Fruit fly (Drosophila melanogaster) whole organism, embryonic: ENCODE results near the gene Cul6.

Experiments used
- Ada2b ChIP-seq: fragments of 200-800 bp; sonication (Bioruptor generic); IDR thresholded peaks from 2 replicates; pipeline ENCODE4 v1.3.6; 2022; ENCODE audit warnings: missing biosample characterization, missing genetic modification characterization
- CG1024 ChIP-seq: fragments of 200-800 bp; sonication (Bioruptor generic); IDR thresholded peaks from 2 replicates; pipeline ENCODE4 v1.3.6; 2022; ENCODE audit warnings: missing biosample characterization, missing genetic modification characterization
- CG10543 ChIP-seq: fragments of 200-800 bp; sonication (Bioruptor generic); optimal IDR thresholded peaks from 3 replicates; lab custom pipeline; 2017; ENCODE audit warnings: missing biosample characterization, mild to moderate bottlenecking, missing genetic modification characterization, moderate library complexity
- CG11456 ChIP-seq: fragments of 200-800 bp; sonication (Bioruptor generic); IDR thresholded peaks from 3 replicates; pipeline ENCODE4 v1.3.6; 2022; ENCODE audit warnings: missing biosample characterization, missing genetic modification characterization
- CG12391 ChIP-seq: fragments of 200-800 bp; sonication (Bioruptor generic); optimal IDR thresholded peaks from 3 replicates; lab custom pipeline; 2018; ENCODE audit warnings: missing biosample characterization, mild to moderate bottlenecking, missing genetic modification characterization, moderate library complexity
- CG13296 ChIP-seq: fragments of 200-800 bp; sonication (Bioruptor generic); optimal IDR thresholded peaks from 3 replicates; lab custom pipeline; 2018; ENCODE audit warnings: missing biosample characterization, mild to moderate bottlenecking, missing genetic modification characterization
- CG15011 ChIP-seq: fragments of 200-800 bp; sonication (Bioruptor generic); optimal IDR thresholded peaks from 3 replicates; lab custom pipeline; 2018; ENCODE audit warnings: missing biosample characterization, mild to moderate bottlenecking, missing genetic modification characterization
- CG16779 ChIP-seq: fragments of 200-800 bp; sonication (Bioruptor generic); IDR thresholded peaks from 2 replicates; pipeline ENCODE4 v1.3.6; 2022; ENCODE audit warnings: missing biosample characterization, missing genetic modification characterization
- CG17186 ChIP-seq: fragments of 200-800 bp; sonication (Bioruptor generic); optimal IDR thresholded peaks from 3 replicates; lab custom pipeline; 2017; ENCODE audit warnings: missing biosample characterization, missing genetic modification reagents, missing genetic modification characterization
- CG17359 ChIP-seq: fragments of 200-800 bp; sonication (Bioruptor generic); optimal IDR thresholded peaks from 3 replicates; lab custom pipeline; 2018; ENCODE audit warnings: missing biosample characterization, mild to moderate bottlenecking, missing genetic modification characterization, moderate library complexity
- CG2120 ChIP-seq: fragments of 200-800 bp; sonication (Bioruptor generic); optimal IDR thresholded peaks from 3 replicates; lab custom pipeline; 2016; ENCODE audit warnings: missing biosample characterization, missing genetic modification characterization
- CG30431 ChIP-seq: fragments of 200-800 bp; sonication (Bioruptor generic); optimal IDR thresholded peaks from 2 replicates; lab custom pipeline; 2017; ENCODE audit warnings: missing biosample characterization, missing genetic modification characterization
- CG32772 ChIP-seq: fragments of 200-800 bp; sonication (Bioruptor generic); IDR thresholded peaks from 2 replicates; pipeline ENCODE4 v1.3.6; 2022; ENCODE audit warnings: missing biosample characterization, missing genetic modification characterization
- CG3281 ChIP-seq: fragments of 200-800 bp; sonication (Bioruptor generic); optimal IDR thresholded peaks from 3 replicates; lab custom pipeline; 2017; ENCODE audit warnings: missing biosample characterization, mild to moderate bottlenecking, missing genetic modification characterization
- CG33557 ChIP-seq: fragments of 200-800 bp; sonication (Bioruptor generic); optimal IDR thresholded peaks from 2 replicates; lab custom pipeline; 2019; ENCODE audit warnings: missing biosample characterization, mild to moderate bottlenecking, missing genetic modification characterization, moderate library complexity
- CG3847 ChIP-seq: fragments of 200-800 bp; sonication (Bioruptor generic); IDR thresholded peaks from 2 replicates; pipeline ENCODE4 v1.3.6; 2022; ENCODE audit warnings: missing biosample characterization, missing genetic modification characterization
- CG42726 ChIP-seq: fragments of 200-800 bp; sonication (Bioruptor generic); IDR thresholded peaks from 2 replicates; pipeline ENCODE4 v1.3.6; 2022; ENCODE audit warnings: missing biosample characterization, missing genetic modification characterization; ENCODE audit not compliant: partially characterized antibody
- CG4282 ChIP-seq: fragments of 200-800 bp; sonication (Bioruptor generic); optimal IDR thresholded peaks from 2 replicates; lab custom pipeline; 2016; ENCODE audit warnings: missing biosample characterization, missing genetic modification characterization
- CG6813 ChIP-seq: fragments of 200-800 bp; sonication (Bioruptor generic); optimal IDR thresholded peaks from 2 replicates; lab custom pipeline; 2017; ENCODE audit warnings: missing biosample characterization, missing genetic modification characterization, mild to moderate bottlenecking, moderate library complexity, missing genetic modification reagents
- CG6854 ChIP-seq: fragments of 200-800 bp; sonication (Bioruptor generic); optimal IDR thresholded peaks from 3 replicates; lab custom pipeline; 2017; ENCODE audit warnings: missing biosample characterization, mild to moderate bottlenecking, missing genetic modification characterization
- CG7556 ChIP-seq: fragments of 200-800 bp; sonication (Bioruptor generic); optimal IDR thresholded peaks from 2 replicates; lab custom pipeline; 2017; ENCODE audit warnings: missing biosample characterization, mild to moderate bottlenecking, missing genetic modification characterization
- CG8765 ChIP-seq: fragments of 200-800 bp; sonication (Bioruptor generic); IDR thresholded peaks from 2 replicates; pipeline ENCODE4 v1.3.6; 2022; ENCODE audit warnings: missing biosample characterization, missing genetic modification characterization
- CG9727 ChIP-seq: fragments of 200-800 bp; sonication (Bioruptor generic); optimal IDR thresholded peaks from 3 replicates; lab custom pipeline; 2017; ENCODE audit warnings: missing biosample characterization, mild to moderate bottlenecking, missing genetic modification characterization
- D ChIP-seq, 2 experiments: fragments of 200-800 bp in 1 of 2; fragments of >200 bp in 1 of 2; sonication (Bioruptor generic) in 1 of 2; optimal IDR thresholded peaks; 2 replicates in 1 of 2; 3 replicates in 1 of 2; lab custom pipeline; 2017; ENCODE audit warnings: mild to moderate bottlenecking in 1 of 2, missing biosample characterization in 1 of 2, missing genetic modification characterization in 1 of 2, missing genetic modification reagents in 1 of 2
- D19B ChIP-seq: fragments of 200-800 bp; sonication (Bioruptor generic); optimal IDR thresholded peaks from 2 replicates; lab custom pipeline; 2017; ENCODE audit warnings: missing biosample characterization, mild to moderate bottlenecking, missing genetic modification characterization
- HLH4C ChIP-seq: fragments of 200-800 bp; sonication (Bioruptor generic); IDR thresholded peaks from 3 replicates; pipeline ENCODE4 v1.3.6; 2022; ENCODE audit warnings: missing biosample characterization, missing genetic modification characterization; ENCODE audit not compliant: partially characterized antibody
- HmgZ ChIP-seq: fragments of 200-800 bp; sonication (Bioruptor generic); optimal IDR thresholded peaks from 2 replicates; lab custom pipeline; 2018; ENCODE audit warnings: missing biosample characterization, mild to moderate bottlenecking, missing genetic modification characterization
- Mes4 ChIP-seq: fragments of 200-800 bp; sonication (Bioruptor generic); optimal IDR thresholded peaks from 2 replicates; lab custom pipeline; 2016; ENCODE audit warnings: missing biosample characterization, missing genetic modification characterization
- Mrtf ChIP-seq: fragments of 200-800 bp; sonication (Bioruptor generic); IDR thresholded peaks from 3 replicates; pipeline ENCODE4 v1.3.6; 2022; ENCODE audit warnings: missing biosample characterization, missing genetic modification characterization
- Side ChIP-seq: fragments of 200-800 bp; sonication (Bioruptor generic); optimal IDR thresholded peaks from 2 replicates; lab custom pipeline; 2016; ENCODE audit warnings: missing biosample characterization, missing genetic modification characterization
- Sin3A ChIP-seq: fragments of >200 bp; optimal IDR thresholded peaks from 2 replicates; lab custom pipeline; 2018
- TFAM ChIP-seq: fragments of 200-800 bp; sonication (Bioruptor generic); optimal IDR thresholded peaks from 2 replicates; lab custom pipeline; 2017; ENCODE audit warnings: missing biosample characterization, missing genetic modification characterization, inconsistent platforms
- Tbp ChIP-seq: fragments of >200 bp; optimal IDR thresholded peaks from 2 replicates; lab custom pipeline; 2018; ENCODE audit warnings: missing biosample characterization, missing genetic modification characterization
- bab2 ChIP-seq: fragments of 200-800 bp; sonication (Bioruptor generic); optimal IDR thresholded peaks from 2 replicates; lab custom pipeline; 2016; ENCODE audit warnings: missing biosample characterization, missing genetic modification characterization
- cg ChIP-seq: fragments of 200-800 bp; sonication (Bioruptor generic); optimal IDR thresholded peaks from 3 replicates; lab custom pipeline; 2019; ENCODE audit warnings: missing biosample characterization, mild to moderate bottlenecking, missing genetic modification characterization, moderate library complexity
- chn ChIP-seq: fragments of 200-800 bp; sonication (Bioruptor generic); optimal IDR thresholded peaks from 2 replicates; lab custom pipeline; 2016; ENCODE audit warnings: missing biosample characterization, missing genetic modification characterization
- corto ChIP-seq: fragments of 200-800 bp; sonication (Bioruptor generic); optimal IDR thresholded peaks from 2 replicates; lab custom pipeline; 2016; ENCODE audit warnings: missing biosample characterization, mild to moderate bottlenecking, missing genetic modification characterization, moderate library complexity
- crol ChIP-seq: fragments of 200-800 bp; sonication (Bioruptor generic); IDR thresholded peaks from 2 replicates; pipeline ENCODE4 v1.3.6; 2022; ENCODE audit warnings: missing biosample characterization, missing genetic modification characterization
- cwo ChIP-seq: fragments of 200-800 bp; sonication (Bioruptor generic); optimal IDR thresholded peaks from 3 replicates; lab custom pipeline; 2017; ENCODE audit warnings: missing biosample characterization, missing genetic modification characterization, mild to moderate bottlenecking, moderate library complexity, missing genetic modification reagents
- dmrt11E ChIP-seq: fragments of 200-800 bp; sonication (Bioruptor generic); optimal IDR thresholded peaks from 3 replicates; lab custom pipeline; 2018; ENCODE audit warnings: missing biosample characterization, mild to moderate bottlenecking, missing genetic modification characterization, moderate library complexity
- exex ChIP-seq: fragments of 200-800 bp; sonication (Bioruptor generic); optimal IDR thresholded peaks from 4 replicates; lab custom pipeline; 2018; ENCODE audit warnings: missing biosample characterization, mild to moderate bottlenecking, missing genetic modification characterization, moderate library complexity
- fd96Cb ChIP-seq: fragments of 200-800 bp; sonication (Bioruptor generic); optimal IDR thresholded peaks from 2 replicates; lab custom pipeline; 2018; ENCODE audit warnings: missing biosample characterization, mild to moderate bottlenecking, missing genetic modification characterization, moderate library complexity
- insv ChIP-seq, 2 experiments: fragments of 200-800 bp; sonication (Bioruptor generic); optimal IDR thresholded peaks; 3 replicates each; lab custom pipeline; 2016 to 2018; ENCODE audit warnings: missing biosample characterization in 2 of 2, missing genetic modification characterization in 2 of 2
- sima ChIP-seq: fragments of 200-800 bp; sonication (Bioruptor generic); optimal IDR thresholded peaks from 2 replicates; lab custom pipeline; 2016; ENCODE audit warnings: missing biosample characterization, missing genetic modification characterization
- sisA ChIP-seq: fragments of 200-800 bp; sonication (Bioruptor generic); IDR thresholded peaks from 2 replicates; pipeline ENCODE4 v1.3.6; 2022; ENCODE audit warnings: missing biosample characterization, missing genetic modification characterization
- sna ChIP-seq: fragments of 200-800 bp; sonication (Bioruptor generic); IDR thresholded peaks from 2 replicates; pipeline ENCODE4 v1.3.6; 2022; ENCODE audit warnings: missing biosample characterization, missing genetic modification characterization; ENCODE audit not compliant: partially characterized antibody
- tup ChIP-seq: fragments of 200-800 bp; sonication (Bioruptor generic); optimal IDR thresholded peaks from 2 replicates; lab custom pipeline; 2016; ENCODE audit warnings: missing biosample characterization, mild to moderate bottlenecking, missing genetic modification characterization, moderate library complexity
- unc-4 ChIP-seq: fragments of 200-800 bp; sonication (Bioruptor generic); IDR thresholded peaks from 2 replicates; pipeline ENCODE4 v1.3.6; 2022; ENCODE audit warnings: missing biosample characterization, missing genetic modification characterization; ENCODE audit not compliant: partially characterized antibody
- vvl ChIP-seq: fragments of 200-800 bp; sonication (Bioruptor generic); IDR thresholded peaks from 2 replicates; pipeline ENCODE4 v1.3.6; 2022; ENCODE audit warnings: missing biosample characterization, missing genetic modification characterization
- zfh1 ChIP-seq: fragments of 200-800 bp; sonication (Bioruptor generic); IDR thresholded peaks from 3 replicates; pipeline ENCODE4 v1.3.6; 2022; ENCODE audit warnings: missing biosample characterization, missing genetic modification characterization

Gene Cul6

dm6 chr3L:13044335-13044814, 32.9 kb upstream of the Cul6 start, which contains the start of gene Syx13 (continued):
- TF ChIP-seq CG7556 (GFP tag; lab: Kevin White, UChicago) (no peak), CG30431 (GFP tag; lab: Kevin White, UChicago) (no peak), CG8765 (GFP tag; lab: Robert Waterston, UW) (no peak), CG10543 (peak; percentile 80), CG16779 (GFP tag; lab: Robert Waterston, UW) (no peak), Side (GFP tag; lab: Kevin White, UChicago) (no peak), sima (GFP tag; lab: Kevin White, UChicago) (no peak), CG15011 (no peak), corto (no peak), CG9727 (GFP tag; lab: Kevin White, UChicago) (peak; percentile 36), D (optimal IDR thresholded peaks at IDR 0.05; lab: Kevin White, UChicago) (no peak), D (GFP tag; optimal IDR thresholded peaks at IDR 0.05; lab: Kevin White, UChicago) (no peak), CG42726 (GFP tag; lab: Robert Waterston, UW) (peak; percentile 77), CG32772 (GFP tag; lab: Robert Waterston, UW) (no peak), bab2 (GFP tag; lab: Kevin White, UChicago) (no peak), HLH4C (GFP tag; lab: Robert Waterston, UW) (peak; percentile 81), fd96Cb (no peak), cg (GFP tag; lab: Kevin White, UChicago) (peak; percentile 98), CG2120 (peak; percentile 22), CG17186 (GFP tag; lab: Kevin White, UChicago) (peak; percentile 65), sisA (GFP tag; lab: Robert Waterston, UW) (no peak), Mes4 (GFP tag; lab: Kevin White, UChicago) (no peak), CG3281 (GFP tag; lab: Kevin White, UChicago) (no peak), CG6854 (GFP tag; lab: Kevin White, UChicago) (no peak), CG17359 (tag; lab: Kevin White, UChicago) (no peak), Sin3A (lab: Kevin White, UChicago) (peak; percentile 57), CG3847 (peak; percentile 40; the same call in 1 of the 2 replicates), CG11456 (GFP tag; lab: Robert Waterston, UW) (no peak), vvl (peak; percentile 46), tup (GFP tag; lab: Kevin White, UChicago) (no peak), CG33557 (peak; percentile 1), Mrtf (no peak), Ada2b (no peak), insv (GFP tag; optimal IDR thresholded peaks at IDR 0.05; lab: Kevin White, UChicago) (no peak), sna (GFP tag; lab: Robert Waterston, UW) (peak; percentile 78), zfh1 (GFP tag; lab: Robert Waterston, UW) (0 out of 3 replicates have a peak, but pooled peaks have one; percentile 12), CG1024 (no peak), Tbp (GFP tag; lab: Kevin White, UChicago) (no peak), TFAM (GFP tag; lab: Kevin White, UChicago) (no peak), crol (GFP tag; lab: Robert Waterston, UW) (peak; percentile 92), cwo (peak; percentile 10), D19B (no peak), CG13296 (GFP tag; lab: Kevin White, UChicago) (no peak), CG12391 (peak; percentile 11), exex (tag; lab: Kevin White, UChicago) (peak; percentile 5), CG4282 (GFP tag; lab: Kevin White, UChicago) (no peak), dmrt11E (no peak), unc-4 (GFP tag; lab: Robert Waterston, UW) (peak; percentile 78), chn (GFP tag; lab: Kevin White, UChicago) (peak; percentile 53), CG6813 (GFP tag; lab: Kevin White, UChicago) (no peak), HmgZ (tag; lab: Kevin White, UChicago) (peak; percentile 69)
